Worm (Caenorhabditis elegans): ENCODE data around the gene R08C7.1.

- TF ChIP-seq R02D3.7 (tag; optimal IDR thresholded peaks at IDR 0.05) (no peak), pha-4 (tag; optimal IDR thresholded peaks at IDR 0.05) (peak; percentile 88), elt-3 (tag; optimal IDR thresholded peaks at IDR 0.05) (no peak), tbx-2 (tag; optimal IDR thresholded peaks at IDR 0.05) (no peak), unc-62 (GFP tag; optimal IDR thresholded peaks at IDR 0.05) (no peak), fos-1 (tag; optimal IDR thresholded peaks at IDR 0.05) (no peak), nhr-12 (tag; optimal IDR thresholded peaks at IDR 0.05) (no peak), elt-2 (tag; optimal IDR thresholded peaks at IDR 0.05) (peak; percentile 69), nhr-28 (tag; optimal IDR thresholded peaks at IDR 0.05) (no peak), lin-39 (tag; optimal IDR thresholded peaks at IDR 0.05) (peak; percentile 98), pqm-1 (tag; optimal IDR thresholded peaks at IDR 0.05) (peak; percentile 17), jun-1 (tag; optimal IDR thresholded peaks at IDR 0.05) (peak; percentile 11)
Observed at ce11 chrIV:4469770-4470709, 18.4 kb downstream of the R08C7.1 start.

Data from whole organism, L3 larva.